Worm (Caenorhabditis elegans) whole organism, L3 larva: ENCODE data around the gene F02E11.7.

ENCODE experiments used
- R02D3.7 ChIP-seq: fragments of 150-350 bp; optimal IDR thresholded peaks from 2 replicates; lab custom pipeline; 2014; ENCODE audit warnings: missing biosample characterization, missing genetic modification characterization
- ceh-82 ChIP-seq: fragments of 150-350 bp; optimal IDR thresholded peaks from 2 replicates; lab custom pipeline; 2014; ENCODE audit warnings: missing biosample characterization, missing genetic modification characterization
- fkh-10 ChIP-seq: sonication (generic microtip); optimal IDR thresholded peaks from 2 replicates; lab custom pipeline; 2017; ENCODE audit warnings: missing biosample characterization, missing genetic modification reagents, missing genetic modification characterization
- nhr-12 ChIP-seq: fragments of 150-350 bp; optimal IDR thresholded peaks from 2 replicates; lab custom pipeline; 2014; ENCODE audit warnings: missing biosample characterization, missing genetic modification characterization
- nhr-25 ChIP-seq: sonication (generic microtip); optimal IDR thresholded peaks from 2 replicates; lab custom pipeline; 2017; ENCODE audit warnings: missing biosample characterization, missing genetic modification characterization
- nhr-28 ChIP-seq: fragments of 150-350 bp; optimal IDR thresholded peaks from 2 replicates; lab custom pipeline; 2014; ENCODE audit warnings: missing biosample characterization, missing genetic modification characterization
- nhr-76 ChIP-seq: fragments of 150-350 bp; sonication (generic microtip); optimal IDR thresholded peaks from 5 replicates; lab custom pipeline; 2014; ENCODE audit warnings: missing biosample characterization, missing genetic modification characterization
- nhr-77 ChIP-seq: fragments of 150-350 bp; optimal IDR thresholded peaks from 2 replicates; lab custom pipeline; 2014; ENCODE audit warnings: missing biosample characterization, missing genetic modification characterization
- pha-4 ChIP-seq: fragments of 150-350 bp; optimal IDR thresholded peaks from 2 replicates; lab custom pipeline; 2014; ENCODE audit warnings: missing biosample characterization, missing genetic modification reagents, missing genetic modification characterization
- snpc-4 ChIP-seq: fragments of 150-350 bp; optimal IDR thresholded peaks from 2 replicates; lab custom pipeline; 2014; ENCODE audit warnings: missing biosample characterization, missing genetic modification characterization

DNA sequence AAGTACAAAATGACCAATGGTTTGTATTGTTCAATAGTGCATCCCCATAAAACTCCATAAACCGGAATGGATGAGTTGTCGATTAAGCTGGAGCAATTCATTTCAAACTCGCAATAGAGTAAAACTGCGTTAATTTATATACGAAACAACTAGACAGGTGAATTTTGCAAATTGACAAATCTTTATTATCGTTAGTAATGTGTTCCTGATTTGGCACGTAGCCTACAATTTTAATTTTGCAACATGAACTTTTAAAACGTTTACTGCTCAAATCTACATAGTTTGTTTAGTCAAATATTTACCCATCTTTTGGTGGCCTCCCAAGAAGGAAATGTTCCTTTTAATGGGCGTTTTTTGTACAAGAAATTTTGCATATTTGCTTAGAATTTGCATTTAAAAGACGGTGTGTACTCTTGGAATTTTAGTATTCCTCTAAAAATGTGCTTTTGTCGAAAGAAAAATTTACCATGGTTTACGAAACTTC lies 30.4 kb upstream of the F02E11.7 start, which contains the start of the genes srz-67 and C17F4.11:
- TF ChIP-seq ceh-82 = no peak
- TF ChIP-seq pha-4 (tag; lab: Kevin White, UChicago) = no peak
- TF ChIP-seq nhr-12 (tag; lab: Kevin White, UChicago) = no peak
- TF ChIP-seq R02D3.7 (tag; lab: Kevin White, UChicago) = no peak
- TF ChIP-seq nhr-76 (tag; lab: Kevin White, UChicago) = no peak
- no peak for TF ChIP-seq nhr-28
- no peak for TF ChIP-seq nhr-25 (tag; lab: Kevin White, UChicago)
- no peak for TF ChIP-seq fkh-10 (GFP tag; lab: Kevin White, UChicago)
- TF ChIP-seq nhr-77 (tag; lab: Kevin White, UChicago) = no peak
- TF ChIP-seq snpc-4 = no peak
